Fruit fly (Drosophila melanogaster) whole organism, prepupa: ENCODE results near the gene CG10969.

Experiments used
- CG10631 ChIP-seq: fragments of 200-800 bp; sonication (Bioruptor generic); optimal IDR thresholded peaks from 2 replicates; lab custom pipeline; 2016; ENCODE audit warnings: missing biosample characterization, missing genetic modification characterization
- CG10669 ChIP-seq: fragments of 200-800 bp; sonication (Bioruptor generic); optimal IDR thresholded peaks from 3 replicates; lab custom pipeline; 2018; ENCODE audit warnings: missing biosample characterization, mild to moderate bottlenecking, missing genetic modification characterization, moderate library complexity
- CG11294 ChIP-seq: fragments of 200-800 bp; sonication (Bioruptor generic); IDR thresholded peaks from 2 replicates; pipeline ENCODE4 v1.3.6; 2022; ENCODE audit warnings: missing biosample characterization, missing genetic modification characterization
- CG11762 ChIP-seq: fragments of 200-800 bp; sonication (Bioruptor generic); optimal IDR thresholded peaks from 3 replicates; lab custom pipeline; 2016; ENCODE audit warnings: missing biosample characterization, missing genetic modification characterization; ENCODE audit not compliant: insufficient read depth
- CG11902 ChIP-seq: fragments of 200-800 bp; sonication (Bioruptor generic); optimal IDR thresholded peaks from 3 replicates; lab custom pipeline; 2016; ENCODE audit warnings: missing biosample characterization, missing genetic modification characterization
- CG15336 ChIP-seq: fragments of 200-800 bp; sonication (Bioruptor generic); IDR thresholded peaks from 2 replicates; pipeline ENCODE4 v1.3.6; 2022; ENCODE audit warnings: missing biosample characterization, missing genetic modification characterization
- CG3032 ChIP-seq: fragments of 200-800 bp; optimal IDR thresholded peaks from 2 replicates; lab custom pipeline; 2019; ENCODE audit warnings: missing biosample characterization, mild to moderate bottlenecking, missing genetic modification characterization, moderate library complexity
- CG31627 ChIP-seq: fragments of 200-800 bp; sonication (Bioruptor generic); optimal IDR thresholded peaks from 3 replicates; lab custom pipeline; 2016; ENCODE audit warnings: missing biosample characterization, missing genetic modification characterization
- CG34406 ChIP-seq: fragments of 200-800 bp; sonication (Bioruptor generic); optimal IDR thresholded peaks from 3 replicates; lab custom pipeline; 2016; ENCODE audit warnings: missing biosample characterization, missing genetic modification characterization
- CG3919 ChIP-seq: fragments of 200-800 bp; sonication (Bioruptor generic); optimal IDR thresholded peaks from 3 replicates; lab custom pipeline; 2016; ENCODE audit warnings: missing biosample characterization, missing genetic modification characterization
- CG6276 ChIP-seq: fragments of 200-800 bp; sonication (Bioruptor generic); optimal IDR thresholded peaks from 2 replicates; lab custom pipeline; 2017; ENCODE audit warnings: missing biosample characterization, mild to moderate bottlenecking, missing genetic modification characterization
- CG6792 ChIP-seq: fragments of 200-800 bp; sonication (Bioruptor generic); optimal IDR thresholded peaks from 3 replicates; lab custom pipeline; 2016; ENCODE audit warnings: missing biosample characterization, missing genetic modification characterization
- CG6808 ChIP-seq: fragments of 200-800 bp; sonication (Bioruptor generic); optimal IDR thresholded peaks from 3 replicates; lab custom pipeline; 2017; ENCODE audit warnings: missing biosample characterization, missing genetic modification characterization, mild to moderate bottlenecking, moderate library complexity, missing genetic modification reagents
- CG6854 ChIP-seq: fragments of 200-800 bp; sonication (Bioruptor generic); optimal IDR thresholded peaks from 2 replicates; lab custom pipeline; 2017; ENCODE audit warnings: missing biosample characterization, mild to moderate bottlenecking, missing genetic modification characterization
- CG7368 ChIP-seq: fragments of 200-800 bp; sonication (Bioruptor generic); optimal IDR thresholded peaks from 3 replicates; lab custom pipeline; 2016; ENCODE audit warnings: missing biosample characterization, missing genetic modification characterization
- CG8319 ChIP-seq: fragments of 200-800 bp; sonication (Bioruptor generic); optimal IDR thresholded peaks from 3 replicates; lab custom pipeline; 2016; ENCODE audit warnings: missing biosample characterization, missing genetic modification characterization
- CG8632 ChIP-seq: fragments of 200-800 bp; sonication (Bioruptor generic); optimal IDR thresholded peaks from 3 replicates; lab custom pipeline; 2016; ENCODE audit warnings: missing biosample characterization, missing genetic modification characterization
- CG9139 ChIP-seq: fragments of 200-800 bp; sonication (Bioruptor generic); optimal IDR thresholded peaks from 3 replicates; lab custom pipeline; 2017; ENCODE audit warnings: missing biosample characterization, mild to moderate bottlenecking, missing genetic modification characterization
- Eip75B ChIP-seq: fragments of 200-800 bp; sonication (Bioruptor generic); optimal IDR thresholded peaks from 3 replicates; lab custom pipeline; 2016; ENCODE audit warnings: missing biosample characterization, missing genetic modification characterization
- Eip93F ChIP-seq: fragments of 200-800 bp; sonication (Bioruptor generic); optimal IDR thresholded peaks from 2 replicates; lab custom pipeline; 2016; ENCODE audit warnings: missing biosample characterization, mild to moderate bottlenecking, missing genetic modification characterization
- Ets21C ChIP-seq: fragments of 200-800 bp; sonication (Bioruptor generic); optimal IDR thresholded peaks from 3 replicates; lab custom pipeline; 2016; ENCODE audit warnings: missing biosample characterization, missing genetic modification characterization
- Ets96B ChIP-seq: fragments of 200-800 bp; optimal IDR thresholded peaks from 2 replicates; lab custom pipeline; 2019; ENCODE audit warnings: missing biosample characterization, mild to moderate bottlenecking, missing genetic modification characterization, moderate library complexity
- Gug ChIP-seq: fragments of 200-800 bp; sonication (Bioruptor generic); IDR thresholded peaks from 2 replicates; pipeline ENCODE4 v1.3.6; 2022; ENCODE audit warnings: missing biosample characterization, missing genetic modification characterization
- Hr38 ChIP-seq: sonication (Bioruptor generic); optimal IDR thresholded peaks from 2 replicates; lab custom pipeline; 2016; ENCODE audit warnings: missing biosample characterization, missing genetic modification characterization
- Hr39 ChIP-seq: fragments of 200-800 bp; sonication (Bioruptor generic); optimal IDR thresholded peaks from 2 replicates; lab custom pipeline; 2016; ENCODE audit warnings: missing biosample characterization, missing genetic modification characterization
- Hr4 ChIP-seq: fragments of 200-800 bp; sonication (Bioruptor generic); optimal IDR thresholded peaks from 3 replicates; lab custom pipeline; 2016; ENCODE audit warnings: missing biosample characterization, missing genetic modification characterization
- Lpt ChIP-seq: fragments of 200-800 bp; sonication (Bioruptor generic); optimal IDR thresholded peaks from 3 replicates; lab custom pipeline; 2016; ENCODE audit warnings: missing biosample characterization, missing genetic modification characterization
- Met ChIP-seq: fragments of 200-800 bp; sonication (Bioruptor generic); optimal IDR thresholded peaks from 3 replicates; lab custom pipeline; 2016; ENCODE audit warnings: missing biosample characterization, missing genetic modification characterization
- OdsH ChIP-seq: fragments of 200-800 bp; sonication (Bioruptor generic); optimal IDR thresholded peaks from 3 replicates; lab custom pipeline; 2016; ENCODE audit warnings: missing biosample characterization, missing genetic modification characterization
- Smox ChIP-seq: fragments of 200-800 bp; sonication (Bioruptor generic); optimal IDR thresholded peaks from 3 replicates; lab custom pipeline; 2016; ENCODE audit warnings: missing biosample characterization, missing genetic modification characterization
- Sox102F ChIP-seq: fragments of 200-800 bp; sonication (Bioruptor generic); optimal IDR thresholded peaks from 2 replicates; lab custom pipeline; 2016; ENCODE audit warnings: missing biosample characterization, mild to moderate bottlenecking, missing genetic modification characterization
- Sox15 ChIP-seq: fragments of 200-800 bp; sonication (Bioruptor generic); optimal IDR thresholded peaks from 3 replicates; lab custom pipeline; 2016; ENCODE audit warnings: missing biosample characterization, missing genetic modification characterization
- achi ChIP-seq: fragments of 200-800 bp; sonication (Bioruptor generic); optimal IDR thresholded peaks from 3 replicates; lab custom pipeline; 2016; ENCODE audit warnings: missing biosample characterization, missing genetic modification characterization
- dsx ChIP-seq: fragments of 200-800 bp; optimal IDR thresholded peaks from 3 replicates; lab custom pipeline; 2019; ENCODE audit warnings: missing biosample characterization, mild to moderate bottlenecking, missing genetic modification characterization, moderate library complexity; ENCODE audit not compliant: poor library complexity, severe bottlenecking
- eg ChIP-seq: fragments of 200-800 bp; sonication (Bioruptor generic); IDR thresholded peaks from 3 replicates; pipeline ENCODE4 v1.3.6; 2022; ENCODE audit warnings: missing biosample characterization, missing genetic modification characterization
- esn ChIP-seq: fragments of 200-800 bp; sonication (Bioruptor generic); optimal IDR thresholded peaks from 2 replicates; lab custom pipeline; 2016; ENCODE audit warnings: missing biosample characterization, mild to moderate bottlenecking, missing genetic modification characterization, moderate library complexity
- fd59A ChIP-seq: fragments of 200-800 bp; sonication (Bioruptor generic); optimal IDR thresholded peaks from 2 replicates; lab custom pipeline; 2017; ENCODE audit warnings: missing biosample characterization, mild to moderate bottlenecking, missing genetic modification characterization, missing genetic modification reagents
- fd85E ChIP-seq: fragments of 200-800 bp; sonication (Bioruptor generic); optimal IDR thresholded peaks from 3 replicates; lab custom pipeline; 2016; ENCODE audit warnings: missing biosample characterization, missing genetic modification characterization
- fkh ChIP-seq: fragments of 200-800 bp; sonication (Bioruptor generic); optimal IDR thresholded peaks from 3 replicates; lab custom pipeline; 2017; ENCODE audit warnings: missing biosample characterization, mild to moderate bottlenecking, missing genetic modification characterization, moderate library complexity
- net ChIP-seq: fragments of 200-800 bp; sonication (Bioruptor generic); optimal IDR thresholded peaks from 3 replicates; lab custom pipeline; 2016; ENCODE audit warnings: missing biosample characterization, missing genetic modification characterization
- pdm3 ChIP-seq: fragments of 200-800 bp; sonication (Bioruptor generic); optimal IDR thresholded peaks from 3 replicates; lab custom pipeline; 2016; ENCODE audit warnings: missing biosample characterization, missing genetic modification characterization
- salr ChIP-seq, 2 experiments: fragments of 200-800 bp; sonication (Bioruptor generic); optimal IDR thresholded peaks; 3 replicates each; lab custom pipeline; 2016 to 2018; ENCODE audit warnings: missing biosample characterization in 2 of 2, missing genetic modification characterization in 2 of 2, mild to moderate bottlenecking in 1 of 2
- spab ChIP-seq: fragments of 200-800 bp; sonication (Bioruptor generic); optimal IDR thresholded peaks from 2 replicates; lab custom pipeline; 2017; ENCODE audit warnings: missing biosample characterization, mild to moderate bottlenecking, missing genetic modification characterization, missing genetic modification reagents
- ss ChIP-seq, 2 experiments: fragments of 200-800 bp; sonication (Bioruptor generic); optimal IDR thresholded peaks; 2 replicates in 1 of 2; 3 replicates in 1 of 2; lab custom pipeline; 2017 to 2018; ENCODE audit warnings: mild to moderate bottlenecking in 2 of 2, missing biosample characterization in 2 of 2, missing genetic modification characterization in 2 of 2, moderate library complexity in 1 of 2
- topi ChIP-seq: fragments of 200-800 bp; sonication (Bioruptor generic); optimal IDR thresholded peaks from 3 replicates; lab custom pipeline; 2016; ENCODE audit warnings: missing biosample characterization, missing genetic modification characterization
- vri ChIP-seq: fragments of 200-800 bp; sonication (Bioruptor generic); optimal IDR thresholded peaks from 3 replicates; lab custom pipeline; 2016; ENCODE audit warnings: missing biosample characterization, mild to moderate bottlenecking, missing genetic modification characterization

The CG10969 gene

DNA sequence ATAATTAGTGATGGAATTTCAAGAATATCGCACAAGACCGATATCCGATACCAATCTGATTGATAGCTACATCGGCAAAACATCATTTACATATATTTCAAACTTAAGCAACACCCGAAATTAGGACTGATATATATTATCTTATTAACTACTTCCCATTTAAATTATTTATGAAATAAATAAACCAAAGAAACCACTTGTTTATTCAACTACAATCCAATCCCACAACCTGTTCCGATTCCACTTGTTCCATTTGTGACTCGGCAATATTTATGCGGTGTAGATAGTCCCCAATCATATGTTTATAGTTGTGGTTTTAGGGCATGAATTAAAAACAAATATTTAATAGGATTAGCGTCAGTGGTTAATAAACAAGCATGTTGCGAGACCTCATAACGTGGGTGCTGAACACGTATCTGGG, 26.1 kb downstream of the CG10969 start, which contains the start of the genes CG10973 and Vps13D:
CG10973 (minus strand) TSS at position 6 of the 421 bp plus-strand sequence.
Vps13D (plus strand) TSS at position 281 of the 421 bp plus-strand sequence.
- no peak for TF ChIP-seq Hr4 (GFP tag; lab: Kevin White, UChicago)
- peak; percentile 17 for TF ChIP-seq Eip93F (GFP tag; lab: Kevin White, UChicago)
- no peak for TF ChIP-seq spab (GFP tag; lab: Kevin White, UChicago)
- no peak for TF ChIP-seq net (GFP tag; lab: Kevin White, UChicago)
- no peak for TF ChIP-seq vri (GFP tag; lab: Kevin White, UChicago)
- peak; percentile 99 for TF ChIP-seq fkh (GFP tag; lab: Kevin White, UChicago)

DNA sequence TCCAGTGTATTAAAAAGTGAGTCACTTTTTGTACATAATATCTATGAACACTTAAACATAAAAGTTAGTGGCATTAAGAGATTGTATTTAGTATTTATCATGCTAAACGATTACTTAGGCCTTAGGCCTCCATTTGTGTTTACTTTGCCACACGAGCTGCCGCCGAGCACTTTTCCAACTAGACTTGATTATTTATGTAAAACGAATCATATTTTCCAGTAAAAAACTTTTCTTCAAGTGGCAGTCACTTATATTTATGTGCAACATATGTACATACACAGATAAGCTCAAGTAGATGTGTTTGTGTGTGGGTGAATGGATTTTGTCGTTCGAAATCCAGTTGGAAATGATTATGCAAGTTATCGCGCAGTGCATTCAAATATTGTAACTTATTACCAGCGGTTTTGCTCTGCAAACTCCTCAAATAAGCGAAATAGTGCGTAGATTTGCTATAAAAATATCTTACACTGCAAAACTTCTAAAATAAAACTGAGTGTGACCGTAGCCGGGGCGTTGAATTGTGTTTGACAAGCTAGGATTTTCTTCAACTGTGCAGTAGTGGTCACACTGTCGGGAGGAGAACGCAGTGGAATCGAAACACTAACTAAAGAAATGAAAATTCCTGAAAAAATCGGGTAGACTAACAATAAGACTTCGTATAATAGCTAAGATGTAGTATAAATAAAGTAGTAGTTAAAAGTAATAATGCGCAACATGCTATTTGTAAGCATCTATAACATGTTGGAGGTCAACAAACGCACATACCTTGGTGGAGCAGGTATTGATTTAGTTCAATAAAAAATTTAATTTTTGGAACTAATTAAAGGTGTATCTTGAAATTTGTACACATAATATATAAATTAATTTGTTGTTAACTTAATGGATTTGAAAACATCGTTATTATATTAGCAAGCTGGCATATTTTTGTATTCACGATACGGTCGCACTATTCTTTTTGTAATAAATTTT, 31.0 kb downstream of the CG10969 start, which contains the start of the genes Klc and CG10984:
Klc (minus strand) TSS at position 490 of the 969 bp plus-strand sequence.
CG10984 (plus strand) TSS at position 553 of the 969 bp plus-strand sequence.
- TF ChIP-seq spab (GFP tag; lab: Kevin White, UChicago) (no peak), Sox102F (GFP tag; lab: Kevin White, UChicago) (no peak), Ets96B (tag; lab: Kevin White, UChicago) (peak; percentile 85), CG6276 (GFP tag; lab: Kevin White, UChicago) (no peak), topi (peak; percentile 86), CG11902 (GFP tag; lab: Kevin White, UChicago) (peak; percentile 71), CG8632 (GFP tag; lab: Kevin White, UChicago) (peak; percentile 68), CG10631 (GFP tag; lab: Kevin White, UChicago) (peak; percentile 85), pdm3 (peak; percentile 93), CG6792 (peak; percentile 81), achi (GFP tag; lab: Kevin White, UChicago) (peak; percentile 84), salr (GFP tag; optimal IDR thresholded peaks at IDR 0.05; lab: Kevin White, UChicago) (no peak), ss (GFP tag; optimal IDR thresholded peaks at IDR 0.05; lab: Kevin White, UChicago) (no peak), Hr38 (GFP tag; lab: Kevin White, UChicago) (no peak), CG10669 (peak; percentile 89), Lpt (GFP tag; lab: Kevin White, UChicago) (peak; percentile 91), Smox (GFP tag; lab: Kevin White, UChicago) (no peak), CG31627 (peak; percentile 79), CG8319 (GFP tag; lab: Kevin White, UChicago) (no peak), OdsH (GFP tag; lab: Kevin White, UChicago) (peak; percentile 90), esn (peak; percentile 86), Hr39 (GFP tag; lab: Kevin White, UChicago) (peak; percentile 80), CG3919 (no peak), CG6808 (GFP tag; lab: Kevin White, UChicago) (no peak), Ets21C (GFP tag; lab: Kevin White, UChicago) (peak; percentile 66), eg (GFP tag; lab: Robert Waterston, UW) (no peak), Eip75B (GFP tag; lab: Kevin White, UChicago) (peak; percentile 88), CG11294 (GFP tag; lab: Robert Waterston, UW) (no peak), Eip93F (GFP tag; lab: Kevin White, UChicago) (peak; percentile 39), fd59A (no peak), CG6854 (peak; percentile 8), CG15336 (GFP tag; lab: Robert Waterston, UW) (peak; percentile 95), CG34406 (GFP tag; lab: Kevin White, UChicago) (no peak), Gug (peak; percentile 83; the same call in 1 of the 2 replicates), Met (GFP tag; lab: Kevin White, UChicago) (no peak), fd85E (GFP tag; lab: Kevin White, UChicago) (peak; percentile 82), CG9139 (GFP tag; lab: Kevin White, UChicago) (no peak), CG11762 (GFP tag; lab: Kevin White, UChicago) (peak; percentile 80), fkh (GFP tag; lab: Kevin White, UChicago) (peak; percentile 37), Sox15 (GFP tag; lab: Kevin White, UChicago) (peak; percentile 68), CG3032 (tag; lab: Kevin White, UChicago) (peak; percentile 70), dsx (GFP tag; lab: Kevin White, UChicago) (peak; percentile 76), CG7368 (GFP tag; lab: Kevin White, UChicago) (peak; percentile 87)
